Worm (Caenorhabditis elegans): Measurements from ENCODE around the gene E02H4.7.

DNA sequence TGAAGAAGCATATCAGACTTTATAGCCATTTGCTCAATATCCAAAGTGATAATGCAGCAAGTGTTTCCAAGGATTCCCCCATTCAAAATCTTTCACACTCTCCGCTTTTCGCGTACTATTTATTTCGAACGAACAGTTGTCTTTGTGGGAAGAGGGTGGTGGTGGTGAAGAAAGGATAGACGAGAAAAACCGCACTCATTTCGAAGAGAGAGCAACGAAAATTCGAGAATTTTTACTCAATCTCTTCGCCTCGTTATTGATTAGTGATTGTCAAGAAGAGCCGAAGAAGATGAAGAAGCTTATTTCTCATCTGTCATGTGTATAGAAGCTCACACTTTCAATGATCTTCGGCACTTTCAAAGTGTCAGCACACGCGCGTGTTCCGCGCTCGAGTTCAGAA is 31.8 kb downstream of the E02H4.7 start:
- TF ChIP-seq flt-1 (GFP tag; IDR thresholded peaks at IDR 0.05) (no peak), cog-1 (tag; optimal IDR thresholded peaks at IDR 0.05) (no peak), ztf-23 (GFP tag; IDR thresholded peaks at IDR 0.05) (no peak), klf-2 (GFP tag; conservative IDR thresholded peaks at IDR 0.05) (no peak)
